Fruit fly (Drosophila melanogaster): ENCODE data around the gene wake.

The wake gene

dm6 chr3R:22639239-22639858 is at the start of gene wake, which contains the start of gene loco (continued):
- TF ChIP-seq mam (GFP tag; optimal IDR thresholded peaks at IDR 0.05) (no peak), nerfin-1 (tag; optimal IDR thresholded peaks at IDR 0.05) (no peak), CG17912 (GFP tag; optimal IDR thresholded peaks at IDR 0.05) (no peak), en (GFP tag; optimal IDR thresholded peaks at IDR 0.05) (no peak), dpn (GFP tag; optimal IDR thresholded peaks at IDR 0.05) (no peak), chn (GFP tag; optimal IDR thresholded peaks at IDR 0.05) (no peak), bsh (GFP tag; optimal IDR thresholded peaks at IDR 0.05) (no peak), Abd-B (GFP tag; optimal IDR thresholded peaks at IDR 0.05) (no peak), Jarid2 (GFP tag; optimal IDR thresholded peaks at IDR 0.05) (no peak), Tbp (GFP tag; optimal IDR thresholded peaks at IDR 0.05) (no peak), zen (tag; optimal IDR thresholded peaks at IDR 0.05) (peak; percentile 55), Opbp (GFP tag; IDR thresholded peaks at IDR 0.05; ENCODE audit: partially characterized antibody) (peak; percentile 82; the same call in 2 of the 3 replicates), danr (GFP tag; IDR thresholded peaks at IDR 0.05) (no peak), CG18619 (GFP tag; optimal IDR thresholded peaks at IDR 0.05) (no peak), Ravus (GFP tag; IDR thresholded peaks at IDR 0.05) (no peak), CG34422 (GFP tag; IDR thresholded peaks at IDR 0.05) (no peak), CG9817 (tag; optimal IDR thresholded peaks at IDR 0.05) (no peak), lov (optimal IDR thresholded peaks at IDR 0.05) (no peak), lov (GFP tag; IDR thresholded peaks at IDR 0.05) (no peak), sqz (GFP tag; optimal IDR thresholded peaks at IDR 0.05) (no peak), pros (GFP tag; optimal IDR thresholded peaks at IDR 0.05) (no peak), ato (GFP tag; IDR thresholded peaks at IDR 0.05; ENCODE audit: partially characterized antibody) (peak; percentile 71; the same call in 1 of the 2 replicates), CG12071 (GFP tag; optimal IDR thresholded peaks at IDR 0.05) (no peak), CG10321 (GFP tag; IDR thresholded peaks at IDR 0.05) (no peak), gce (GFP tag; IDR thresholded peaks at IDR 0.05) (no peak), CG14710 (tag; optimal IDR thresholded peaks at IDR 0.05) (peak; percentile 77), TFAM (GFP tag; optimal IDR thresholded peaks at IDR 0.05) (no peak), CG7786 (GFP tag; optimal IDR thresholded peaks at IDR 0.05) (peak; percentile 4), CG8359 (GFP tag; optimal IDR thresholded peaks at IDR 0.05; ENCODE audit: borderline replicate concordance) (peak; percentile 14), br (optimal IDR thresholded peaks at IDR 0.05) (no peak), gt (GFP tag; IDR thresholded peaks at IDR 0.05) (no peak), Trl (optimal IDR thresholded peaks at IDR 0.05) (peak in 1 of 2 experiments; percentile 9), Trl (GFP tag; optimal IDR thresholded peaks at IDR 0.05) (no peak), nau (GFP tag; optimal IDR thresholded peaks at IDR 0.05) (no peak), Antp (GFP tag; optimal IDR thresholded peaks at IDR 0.05) (no peak), CG2889 (GFP tag; IDR thresholded peaks at IDR 0.05) (no peak), CG1233 (GFP tag; optimal IDR thresholded peaks at IDR 0.05) (no peak), NC2β (GFP tag; optimal IDR thresholded peaks at IDR 0.05) (no peak), ham (GFP tag; IDR thresholded peaks at IDR 0.05) (no peak), CG15073 (GFP tag; optimal IDR thresholded peaks at IDR 0.05) (no peak), croc (GFP tag; conservative IDR thresholded peaks at IDR 0.05) (no peak), Vsx1 (GFP tag; optimal IDR thresholded peaks at IDR 0.05) (no peak), CG12391 (tag; optimal IDR thresholded peaks at IDR 0.05) (peak; percentile 53), h (optimal IDR thresholded peaks at IDR 0.05) (no peak), D (optimal IDR thresholded peaks at IDR 0.05) (no peak), D (GFP tag; optimal IDR thresholded peaks at IDR 0.05) (no peak), CG6254 (GFP tag; optimal IDR thresholded peaks at IDR 0.05) (no peak), Ssrp (tag; optimal IDR thresholded peaks at IDR 0.05) (no peak), CG3163 (GFP tag; optimal IDR thresholded peaks at IDR 0.05) (peak; percentile 4), sna (GFP tag; IDR thresholded peaks at IDR 0.05; ENCODE audit: partially characterized antibody) (peak; percentile 97), ewg (GFP tag; optimal IDR thresholded peaks at IDR 0.05) (peak; percentile 98), Dp (GFP tag; optimal IDR thresholded peaks at IDR 0.05) (peak; percentile 78)
